Fruit fly (Drosophila melanogaster) whole organism, embryonic: Measurements from ENCODE around the gene CG10621.
A peak's percentile ranks its signal among the peaks of the same experiment; 100 is the strongest.

Experiments
- CG10321 ChIP-seq: fragments of 200-800 bp; sonication (Bioruptor generic); IDR thresholded peaks from 2 replicates; pipeline ENCODE4 v1.3.6; 2022; ENCODE audit warnings: missing biosample characterization, missing genetic modification characterization
- CG11085 ChIP-seq: fragments of 200-800 bp; sonication (Bioruptor generic); IDR thresholded peaks from 2 replicates; pipeline ENCODE4 v1.3.6; 2022; ENCODE audit warnings: missing biosample characterization, missing genetic modification characterization
- CG11560 ChIP-seq: fragments of 200-800 bp; sonication (Bioruptor generic); IDR thresholded peaks from 3 replicates; pipeline ENCODE4 v1.3.6; 2022; ENCODE audit warnings: missing biosample characterization, missing genetic modification characterization
- CG15269 ChIP-seq: fragments of 200-800 bp; sonication (Bioruptor generic); optimal IDR thresholded peaks from 2 replicates; lab custom pipeline; 2018; ENCODE audit warnings: missing biosample characterization, mild to moderate bottlenecking, missing genetic modification characterization, moderate library complexity
- CG15601 ChIP-seq: fragments of 200-800 bp; sonication (Bioruptor generic); optimal IDR thresholded peaks from 3 replicates; lab custom pipeline; 2019; ENCODE audit warnings: missing biosample characterization, mild to moderate bottlenecking, missing genetic modification characterization, moderate library complexity
- CG18599 ChIP-seq: fragments of 200-800 bp; sonication (Bioruptor generic); optimal IDR thresholded peaks from 3 replicates; lab custom pipeline; 2017; ENCODE audit warnings: missing biosample characterization, missing genetic modification characterization, mild to moderate bottlenecking, moderate library complexity, missing genetic modification reagents
- CG2678 ChIP-seq: fragments of 200-800 bp; sonication (Bioruptor generic); optimal IDR thresholded peaks from 3 replicates; lab custom pipeline; 2019; ENCODE audit warnings: missing biosample characterization, mild to moderate bottlenecking, missing genetic modification characterization, moderate library complexity
- CG30431 ChIP-seq: fragments of 200-800 bp; sonication (Bioruptor generic); optimal IDR thresholded peaks from 2 replicates; lab custom pipeline; 2017; ENCODE audit warnings: missing biosample characterization, missing genetic modification characterization
- CG31441 ChIP-seq: fragments of 200-800 bp; sonication (Bioruptor generic); IDR thresholded peaks from 2 replicates; pipeline ENCODE4 v1.3.6; 2022; ENCODE audit warnings: missing biosample characterization, missing genetic modification characterization
- CG34224 ChIP-seq: fragments of 200-800 bp; sonication (Bioruptor generic); IDR thresholded peaks from 3 replicates; pipeline ENCODE4 v1.3.6; 2022; ENCODE audit warnings: missing biosample characterization, missing genetic modification characterization; ENCODE audit not compliant: partially characterized antibody
- CG34376 ChIP-seq: fragments of 200-800 bp; sonication (Bioruptor generic); optimal IDR thresholded peaks from 2 replicates; lab custom pipeline; 2018; ENCODE audit warnings: missing biosample characterization, mild to moderate bottlenecking, missing genetic modification characterization
- CG3726 ChIP-seq: fragments of 200-800 bp; sonication (Bioruptor generic); IDR thresholded peaks from 3 replicates; pipeline ENCODE4, ENCODE4 v1.3.6; 2022; ENCODE audit warnings: missing biosample characterization, missing genetic modification characterization
- CG3995 ChIP-seq: fragments of 200-800 bp; sonication (Bioruptor generic); optimal IDR thresholded peaks from 3 replicates; lab custom pipeline; 2016; ENCODE audit warnings: missing biosample characterization, missing genetic modification characterization
- CG6813 ChIP-seq: fragments of 200-800 bp; sonication (Bioruptor generic); optimal IDR thresholded peaks from 2 replicates; lab custom pipeline; 2017; ENCODE audit warnings: missing biosample characterization, missing genetic modification characterization, mild to moderate bottlenecking, moderate library complexity, missing genetic modification reagents
- CG8290 ChIP-seq, 3 experiments: fragments of 200-800 bp; sonication (Bioruptor generic); optimal IDR thresholded peaks; 2 replicates each; lab custom pipeline; 2016 to 2019; ENCODE audit warnings: missing biosample characterization in 3 of 3, missing genetic modification characterization in 3 of 3, mild to moderate bottlenecking in 2 of 3, moderate library complexity in 1 of 3
- CG9817 ChIP-seq: fragments of 200-800 bp; sonication (Bioruptor generic); optimal IDR thresholded peaks from 2 replicates; lab custom pipeline; 2018; ENCODE audit warnings: missing biosample characterization, mild to moderate bottlenecking, missing genetic modification characterization, moderate library complexity
- Chrac-16 ChIP-seq: fragments of 200-800 bp; sonication (Bioruptor generic); optimal IDR thresholded peaks from 3 replicates; lab custom pipeline; 2016; ENCODE audit warnings: missing biosample characterization, missing genetic modification characterization
- CrebB ChIP-seq: fragments of 200-800 bp; sonication (Bioruptor generic); optimal IDR thresholded peaks from 3 replicates; lab custom pipeline; 2018; ENCODE audit warnings: missing biosample characterization, mild to moderate bottlenecking, missing genetic modification characterization
- Dek ChIP-seq: fragments of 200-800 bp; sonication (Bioruptor generic); optimal IDR thresholded peaks from 3 replicates; lab custom pipeline; 2019; ENCODE audit warnings: missing biosample characterization, mild to moderate bottlenecking, missing genetic modification characterization, moderate library complexity
- Dip3 ChIP-seq: fragments of 200-800 bp; sonication (Bioruptor generic); optimal IDR thresholded peaks from 3 replicates; lab custom pipeline; 2016; ENCODE audit warnings: missing biosample characterization, missing genetic modification characterization
- Dll ChIP-seq: fragments of 200-800 bp; sonication (Bioruptor generic); IDR thresholded peaks from 4 replicates; pipeline ENCODE4 v1.3.6; 2022; ENCODE audit warnings: missing biosample characterization, missing genetic modification characterization; ENCODE audit not compliant: partially characterized antibody
- HLH3B ChIP-seq: fragments of 200-800 bp; sonication (Bioruptor generic); IDR thresholded peaks from 2 replicates; pipeline ENCODE4 v1.3.6; 2022; ENCODE audit warnings: missing biosample characterization, missing genetic modification characterization
- HLH54F ChIP-seq: fragments of 200-800 bp; sonication (Bioruptor generic); optimal IDR thresholded peaks from 3 replicates; lab custom pipeline; 2016; ENCODE audit warnings: missing biosample characterization, missing genetic modification characterization
- Hey ChIP-seq: fragments of 200-800 bp; sonication (Bioruptor generic); optimal IDR thresholded peaks from 3 replicates; lab custom pipeline; 2018; ENCODE audit warnings: missing biosample characterization, mild to moderate bottlenecking, missing genetic modification characterization
- HmgZ ChIP-seq: fragments of 200-800 bp; sonication (Bioruptor generic); optimal IDR thresholded peaks from 2 replicates; lab custom pipeline; 2018; ENCODE audit warnings: missing biosample characterization, mild to moderate bottlenecking, missing genetic modification characterization
- Hr3 ChIP-seq: fragments of 200-800 bp; sonication (Bioruptor generic); optimal IDR thresholded peaks from 3 replicates; lab custom pipeline; 2016; ENCODE audit warnings: missing biosample characterization, missing genetic modification characterization
- Jarid2 ChIP-seq: fragments of 200-800 bp; sonication (Bioruptor generic); optimal IDR thresholded peaks from 3 replicates; lab custom pipeline; 2017; ENCODE audit warnings: mild to moderate bottlenecking, missing biosample characterization, missing genetic modification reagents, missing genetic modification characterization
- NK7.1 ChIP-seq: fragments of 200-800 bp; sonication (Bioruptor generic); optimal IDR thresholded peaks from 3 replicates; lab custom pipeline; 2016; ENCODE audit warnings: missing biosample characterization, missing genetic modification characterization
- Nf-YB ChIP-seq: fragments of 200-800 bp; sonication (Bioruptor generic); optimal IDR thresholded peaks from 3 replicates; lab custom pipeline; 2019; ENCODE audit warnings: missing biosample characterization, mild to moderate bottlenecking, missing genetic modification characterization, moderate library complexity
- Nf-YC ChIP-seq: fragments of 200-800 bp; optimal IDR thresholded peaks from 3 replicates; lab custom pipeline; 2019; ENCODE audit warnings: missing biosample characterization, mild to moderate bottlenecking, missing genetic modification characterization, moderate library complexity
- Taf1 ChIP-seq: fragments of 200-800 bp; sonication (Bioruptor generic); IDR thresholded peaks from 2 replicates; pipeline ENCODE4 v1.3.6; 2022; ENCODE audit warnings: missing biosample characterization, missing genetic modification characterization
- Vsx1 ChIP-seq: fragments of 200-800 bp; sonication (Bioruptor generic); optimal IDR thresholded peaks from 2 replicates; lab custom pipeline; 2017; ENCODE audit warnings: missing biosample characterization, mild to moderate bottlenecking, missing genetic modification characterization, missing genetic modification reagents
- Xrp1 ChIP-seq: fragments of 200-800 bp; sonication (Bioruptor generic); IDR thresholded peaks from 2 replicates; pipeline ENCODE4 v1.3.6; 2022; ENCODE audit warnings: missing biosample characterization, missing genetic modification characterization
- ase ChIP-seq: fragments of 200-800 bp; sonication (Bioruptor generic); IDR thresholded peaks from 3 replicates; pipeline ENCODE4 v1.3.6; 2022; ENCODE audit warnings: missing biosample characterization, missing genetic modification characterization
- btn ChIP-seq: fragments of 200-800 bp; sonication (Bioruptor generic); optimal IDR thresholded peaks from 2 replicates; lab custom pipeline; 2016; ENCODE audit warnings: missing biosample characterization, missing genetic modification characterization
- chinmo ChIP-seq: fragments of 200-800 bp; sonication (Bioruptor generic); IDR thresholded peaks from 4 replicates; pipeline ENCODE4 v1.3.6; 2022; ENCODE audit warnings: missing biosample characterization, missing genetic modification characterization; ENCODE audit not compliant: partially characterized antibody
- crol ChIP-seq: fragments of 200-800 bp; sonication (Bioruptor generic); IDR thresholded peaks from 2 replicates; pipeline ENCODE4 v1.3.6; 2022; ENCODE audit warnings: missing biosample characterization, missing genetic modification characterization
- exex ChIP-seq: fragments of 200-800 bp; sonication (Bioruptor generic); optimal IDR thresholded peaks from 4 replicates; lab custom pipeline; 2018; ENCODE audit warnings: missing biosample characterization, mild to moderate bottlenecking, missing genetic modification characterization, moderate library complexity
- fru ChIP-seq: fragments of >200 bp; optimal IDR thresholded peaks from 2 replicates; lab custom pipeline; 2017
- gro ChIP-seq: fragments of 200-800 bp; sonication (Bioruptor generic); optimal IDR thresholded peaks from 2 replicates; lab custom pipeline; 2016; ENCODE audit warnings: missing biosample characterization, missing genetic modification characterization
- jing ChIP-seq: fragments of 200-800 bp; sonication (Bioruptor generic); optimal IDR thresholded peaks from 2 replicates; lab custom pipeline; 2018; ENCODE audit warnings: missing biosample characterization, mild to moderate bottlenecking, missing genetic modification characterization
- mirr ChIP-seq: fragments of 200-800 bp; sonication (Bioruptor generic); optimal IDR thresholded peaks from 3 replicates; lab custom pipeline; 2018; ENCODE audit warnings: missing biosample characterization, mild to moderate bottlenecking, missing genetic modification characterization
- sd ChIP-seq: fragments of 200-800 bp; sonication (Bioruptor generic); optimal IDR thresholded peaks from 3 replicates; lab custom pipeline; 2018; ENCODE audit warnings: missing biosample characterization, mild to moderate bottlenecking, missing genetic modification characterization, moderate library complexity
- tgo ChIP-seq: fragments of 200-800 bp; sonication (Bioruptor generic); IDR thresholded peaks from 3 replicates; pipeline ENCODE4 v1.3.6; 2022; ENCODE audit warnings: missing biosample characterization, missing genetic modification characterization
- usp ChIP-seq: fragments of >200 bp; optimal IDR thresholded peaks from 2 replicates; lab custom pipeline; 2017; ENCODE audit warnings: missing biosample characterization, missing genetic modification characterization
- z ChIP-seq: fragments of 200-800 bp; sonication (Bioruptor generic); IDR thresholded peaks from 3 replicates; pipeline ENCODE4 v1.3.6; 2022; ENCODE audit warnings: missing biosample characterization, missing genetic modification characterization

CG10621 gene

dm6 chr2L:19002959-19003371 is 48.7 kb upstream of the CG10621 start, which contains the start of gene CG31793 (continued):
- TF ChIP-seq CG9817 (tag; lab: Kevin White, UChicago) (peak; percentile 20), CG10321 (GFP tag; lab: Robert Waterston, UW) (peak; percentile 33; the same call in 1 of the 2 replicates), CG3995 (GFP tag; lab: Kevin White, UChicago) (no peak), z (GFP tag; lab: Robert Waterston, UW) (no peak), CG30431 (GFP tag; lab: Kevin White, UChicago) (no peak), CG31441 (GFP tag; lab: Robert Waterston, UW) (peak; percentile 68), Vsx1 (GFP tag; lab: Kevin White, UChicago) (peak; percentile 4), gro (GFP tag; lab: Kevin White, UChicago) (peak; percentile 28), crol (no peak), NK7.1 (GFP tag; lab: Kevin White, UChicago) (no peak), Hr3 (peak; percentile 24), CG34224 (GFP tag; lab: Robert Waterston, UW) (peak; percentile 52; the same call in 2 of the 3 replicates), jing (no peak), CG15601 (tag; lab: Kevin White, UChicago) (no peak), Chrac-16 (GFP tag; lab: Kevin White, UChicago) (no peak), CG8290 (GFP tag; optimal IDR thresholded peaks at IDR 0.05; lab: Kevin White, UChicago) (no peak), CG8290 (tag; optimal IDR thresholded peaks at IDR 0.05; lab: Kevin White, UChicago) (peak in 1 of 2 experiments; percentile 59), Dek (tag; lab: Kevin White, UChicago) (peak; percentile 68), fru (lab: Kevin White, UChicago) (no peak), usp (no peak), btn (GFP tag; lab: Kevin White, UChicago) (no peak), HLH3B (peak; percentile 25; the same call in 1 of the 2 replicates), Dip3 (no peak), CG3726 (no peak)

dm6 chr2L:19002468-19002867 is 48.2 kb upstream of the CG10621 start:
- TF ChIP-seq mirr (peak; percentile 62), CG34376 (no peak), exex (tag; lab: Kevin White, UChicago) (peak; percentile 66), CG11560 (tag; lab: Robert Waterston, UW) (no peak)

- peak; percentile 12 for TF ChIP-seq CG34376
- TF ChIP-seq CG15269 (tag; lab: Kevin White, UChicago) = peak; percentile 18
- peak; percentile 4 for TF ChIP-seq sd (tag; lab: Kevin White, UChicago)
- peak; percentile 3 for TF ChIP-seq CG2678 (tag; lab: Kevin White, UChicago)
- TF ChIP-seq CG11085 (GFP tag; lab: Robert Waterston, UW) = no peak
- no peak for TF ChIP-seq Taf1
- peak; percentile 48 for TF ChIP-seq exex (tag; lab: Kevin White, UChicago)
- TF ChIP-seq tgo (GFP tag; lab: Robert Waterston, UW) = no peak
- no peak for TF ChIP-seq Xrp1 (GFP tag; lab: Robert Waterston, UW)
- no peak for TF ChIP-seq CrebB (tag; lab: Kevin White, UChicago)
Observed at dm6 chr2L:18997148-18997547, 42.9 kb upstream of the CG10621 start, which contains the start of gene CG31792. Gene CG31792, plus strand, starts transcription at chr2L:18997448.

- no peak for TF ChIP-seq ase (GFP tag; lab: Robert Waterston, UW)
- TF ChIP-seq Jarid2 = peak; percentile 62
- TF ChIP-seq Dll (GFP tag; lab: Robert Waterston, UW) = no peak
- peak; percentile 13 for TF ChIP-seq CG18599
- TF ChIP-seq Hey (tag; lab: Kevin White, UChicago) = peak; percentile 36
- TF ChIP-seq Nf-YB = peak; percentile 10
- TF ChIP-seq chinmo (GFP tag; lab: Robert Waterston, UW) = peak; percentile 78; the same call in 2 of the 4 replicates
- TF ChIP-seq HmgZ = peak; percentile 29
- peak; percentile 12 for TF ChIP-seq Nf-YC (tag; lab: Kevin White, UChicago)
- peak; percentile 5 for TF ChIP-seq CG6813 (GFP tag; lab: Kevin White, UChicago)
- no peak for TF ChIP-seq HLH54F (GFP tag; lab: Kevin White, UChicago)
Observed at dm6 chr2L:18995660-18996417, 41.6 kb upstream of the CG10621 start, which contains the start of gene CG10650. Gene CG10650, minus strand, starts transcription at chr2L:18995934.
